Fruit fly (Drosophila melanogaster) whole organism, prepupa: Measurements from ENCODE around the gene CG17440.

Experiments used
- Blimp-1 ChIP-seq: fragments of 200-800 bp; sonication (Bioruptor generic); optimal IDR thresholded peaks from 3 replicates; lab custom pipeline; 2017; ENCODE audit warnings: missing biosample characterization, missing genetic modification characterization, mild to moderate bottlenecking, moderate library complexity, missing genetic modification reagents
- CG10631 ChIP-seq: fragments of 200-800 bp; sonication (Bioruptor generic); optimal IDR thresholded peaks from 2 replicates; lab custom pipeline; 2016; ENCODE audit warnings: missing biosample characterization, missing genetic modification characterization
- CG10669 ChIP-seq: fragments of 200-800 bp; sonication (Bioruptor generic); optimal IDR thresholded peaks from 3 replicates; lab custom pipeline; 2018; ENCODE audit warnings: missing biosample characterization, mild to moderate bottlenecking, missing genetic modification characterization, moderate library complexity
- CG11294 ChIP-seq: fragments of 200-800 bp; sonication (Bioruptor generic); IDR thresholded peaks from 2 replicates; pipeline ENCODE4 v1.3.6; 2022; ENCODE audit warnings: missing biosample characterization, missing genetic modification characterization
- CG15336 ChIP-seq: fragments of 200-800 bp; sonication (Bioruptor generic); IDR thresholded peaks from 2 replicates; pipeline ENCODE4 v1.3.6; 2022; ENCODE audit warnings: missing biosample characterization, missing genetic modification characterization
- CG1621 ChIP-seq: fragments of 200-800 bp; sonication (Bioruptor generic); optimal IDR thresholded peaks from 3 replicates; lab custom pipeline; 2018; ENCODE audit warnings: missing biosample characterization, mild to moderate bottlenecking, missing genetic modification characterization
- CG3032 ChIP-seq: fragments of 200-800 bp; optimal IDR thresholded peaks from 2 replicates; lab custom pipeline; 2019; ENCODE audit warnings: missing biosample characterization, mild to moderate bottlenecking, missing genetic modification characterization, moderate library complexity
- CG32006 ChIP-seq: fragments of 200-800 bp; sonication (Bioruptor generic); optimal IDR thresholded peaks from 3 replicates; lab custom pipeline; 2017; ENCODE audit warnings: missing biosample characterization, mild to moderate bottlenecking, missing genetic modification characterization
- CG34406 ChIP-seq: fragments of 200-800 bp; sonication (Bioruptor generic); optimal IDR thresholded peaks from 3 replicates; lab custom pipeline; 2016; ENCODE audit warnings: missing biosample characterization, missing genetic modification characterization
- CG3919 ChIP-seq: fragments of 200-800 bp; sonication (Bioruptor generic); optimal IDR thresholded peaks from 3 replicates; lab custom pipeline; 2016; ENCODE audit warnings: missing biosample characterization, missing genetic modification characterization
- CG4318 ChIP-seq: fragments of 200-800 bp; sonication (Bioruptor generic); optimal IDR thresholded peaks from 3 replicates; lab custom pipeline; 2017; ENCODE audit warnings: missing biosample characterization, mild to moderate bottlenecking, missing genetic modification characterization
- CG6163 ChIP-seq: fragments of 200-800 bp; sonication (Bioruptor generic); IDR thresholded peaks from 3 replicates; pipeline ENCODE4 v1.3.6; 2022; ENCODE audit warnings: missing biosample characterization, missing genetic modification characterization
- CG6276 ChIP-seq: fragments of 200-800 bp; sonication (Bioruptor generic); optimal IDR thresholded peaks from 2 replicates; lab custom pipeline; 2017; ENCODE audit warnings: missing biosample characterization, mild to moderate bottlenecking, missing genetic modification characterization
- CG6808 ChIP-seq: fragments of 200-800 bp; sonication (Bioruptor generic); optimal IDR thresholded peaks from 3 replicates; lab custom pipeline; 2017; ENCODE audit warnings: missing biosample characterization, missing genetic modification characterization, mild to moderate bottlenecking, moderate library complexity, missing genetic modification reagents
- CG6854 ChIP-seq: fragments of 200-800 bp; sonication (Bioruptor generic); optimal IDR thresholded peaks from 2 replicates; lab custom pipeline; 2017; ENCODE audit warnings: missing biosample characterization, mild to moderate bottlenecking, missing genetic modification characterization
- CG8119 ChIP-seq: fragments of 200-800 bp; sonication (Bioruptor generic); IDR thresholded peaks from 3 replicates; pipeline ENCODE4 v1.3.6; 2022; ENCODE audit warnings: missing biosample characterization, missing genetic modification characterization
- CG9139 ChIP-seq: fragments of 200-800 bp; sonication (Bioruptor generic); optimal IDR thresholded peaks from 3 replicates; lab custom pipeline; 2017; ENCODE audit warnings: missing biosample characterization, mild to moderate bottlenecking, missing genetic modification characterization
- Eip75B ChIP-seq: fragments of 200-800 bp; sonication (Bioruptor generic); optimal IDR thresholded peaks from 3 replicates; lab custom pipeline; 2016; ENCODE audit warnings: missing biosample characterization, missing genetic modification characterization
- Eip78C ChIP-seq: fragments of 200-800 bp; sonication (Bioruptor generic); peaks from one replicate; lab custom pipeline; 2016; ENCODE audit warnings: missing biosample characterization, missing genetic modification characterization
- Eip93F ChIP-seq: fragments of 200-800 bp; sonication (Bioruptor generic); optimal IDR thresholded peaks from 2 replicates; lab custom pipeline; 2016; ENCODE audit warnings: missing biosample characterization, mild to moderate bottlenecking, missing genetic modification characterization
- Ets96B ChIP-seq: fragments of 200-800 bp; optimal IDR thresholded peaks from 2 replicates; lab custom pipeline; 2019; ENCODE audit warnings: missing biosample characterization, mild to moderate bottlenecking, missing genetic modification characterization, moderate library complexity
- Gug ChIP-seq: fragments of 200-800 bp; sonication (Bioruptor generic); IDR thresholded peaks from 2 replicates; pipeline ENCODE4 v1.3.6; 2022; ENCODE audit warnings: missing biosample characterization, missing genetic modification characterization
- Hr38 ChIP-seq: sonication (Bioruptor generic); optimal IDR thresholded peaks from 2 replicates; lab custom pipeline; 2016; ENCODE audit warnings: missing biosample characterization, missing genetic modification characterization
- Hr39 ChIP-seq: fragments of 200-800 bp; sonication (Bioruptor generic); optimal IDR thresholded peaks from 2 replicates; lab custom pipeline; 2016; ENCODE audit warnings: missing biosample characterization, missing genetic modification characterization
- Hr4 ChIP-seq: fragments of 200-800 bp; sonication (Bioruptor generic); optimal IDR thresholded peaks from 3 replicates; lab custom pipeline; 2016; ENCODE audit warnings: missing biosample characterization, missing genetic modification characterization
- Lpt ChIP-seq: fragments of 200-800 bp; sonication (Bioruptor generic); optimal IDR thresholded peaks from 3 replicates; lab custom pipeline; 2016; ENCODE audit warnings: missing biosample characterization, missing genetic modification characterization
- Met ChIP-seq: fragments of 200-800 bp; sonication (Bioruptor generic); optimal IDR thresholded peaks from 3 replicates; lab custom pipeline; 2016; ENCODE audit warnings: missing biosample characterization, missing genetic modification characterization
- OdsH ChIP-seq: fragments of 200-800 bp; sonication (Bioruptor generic); optimal IDR thresholded peaks from 3 replicates; lab custom pipeline; 2016; ENCODE audit warnings: missing biosample characterization, missing genetic modification characterization
- Smox ChIP-seq: fragments of 200-800 bp; sonication (Bioruptor generic); optimal IDR thresholded peaks from 3 replicates; lab custom pipeline; 2016; ENCODE audit warnings: missing biosample characterization, missing genetic modification characterization
- Sox102F ChIP-seq: fragments of 200-800 bp; sonication (Bioruptor generic); optimal IDR thresholded peaks from 2 replicates; lab custom pipeline; 2016; ENCODE audit warnings: missing biosample characterization, mild to moderate bottlenecking, missing genetic modification characterization
- Sox15 ChIP-seq: fragments of 200-800 bp; sonication (Bioruptor generic); optimal IDR thresholded peaks from 3 replicates; lab custom pipeline; 2016; ENCODE audit warnings: missing biosample characterization, missing genetic modification characterization
- achi ChIP-seq: fragments of 200-800 bp; sonication (Bioruptor generic); optimal IDR thresholded peaks from 3 replicates; lab custom pipeline; 2016; ENCODE audit warnings: missing biosample characterization, missing genetic modification characterization
- cyc ChIP-seq: fragments of 200-800 bp; sonication (Bioruptor generic); optimal IDR thresholded peaks from 3 replicates; lab custom pipeline; 2016; ENCODE audit warnings: missing biosample characterization, missing genetic modification characterization
- dsx ChIP-seq: fragments of 200-800 bp; optimal IDR thresholded peaks from 3 replicates; lab custom pipeline; 2019; ENCODE audit warnings: missing biosample characterization, mild to moderate bottlenecking, missing genetic modification characterization, moderate library complexity; ENCODE audit not compliant: poor library complexity, severe bottlenecking
- esn ChIP-seq: fragments of 200-800 bp; sonication (Bioruptor generic); optimal IDR thresholded peaks from 2 replicates; lab custom pipeline; 2016; ENCODE audit warnings: missing biosample characterization, mild to moderate bottlenecking, missing genetic modification characterization, moderate library complexity
- fd59A ChIP-seq: fragments of 200-800 bp; sonication (Bioruptor generic); optimal IDR thresholded peaks from 2 replicates; lab custom pipeline; 2017; ENCODE audit warnings: missing biosample characterization, mild to moderate bottlenecking, missing genetic modification characterization, missing genetic modification reagents
- lz ChIP-seq: fragments of 200-800 bp; sonication (Bioruptor generic); optimal IDR thresholded peaks from 3 replicates; lab custom pipeline; 2016; ENCODE audit warnings: missing biosample characterization, missing genetic modification characterization
- net ChIP-seq: fragments of 200-800 bp; sonication (Bioruptor generic); optimal IDR thresholded peaks from 3 replicates; lab custom pipeline; 2016; ENCODE audit warnings: missing biosample characterization, missing genetic modification characterization
- salr ChIP-seq, 2 experiments: fragments of 200-800 bp; sonication (Bioruptor generic); optimal IDR thresholded peaks; 3 replicates each; lab custom pipeline; 2016 to 2018; ENCODE audit warnings: missing biosample characterization in 2 of 2, missing genetic modification characterization in 2 of 2, mild to moderate bottlenecking in 1 of 2
- spab ChIP-seq: fragments of 200-800 bp; sonication (Bioruptor generic); optimal IDR thresholded peaks from 2 replicates; lab custom pipeline; 2017; ENCODE audit warnings: missing biosample characterization, mild to moderate bottlenecking, missing genetic modification characterization, missing genetic modification reagents
- svp ChIP-seq: fragments of 200-800 bp; sonication (Bioruptor generic); peaks from one replicate; lab custom pipeline; 2016; ENCODE audit warnings: missing biosample characterization, missing genetic modification characterization
- topi ChIP-seq: fragments of 200-800 bp; sonication (Bioruptor generic); optimal IDR thresholded peaks from 3 replicates; lab custom pipeline; 2016; ENCODE audit warnings: missing biosample characterization, missing genetic modification characterization
- vri ChIP-seq: fragments of 200-800 bp; sonication (Bioruptor generic); optimal IDR thresholded peaks from 3 replicates; lab custom pipeline; 2016; ENCODE audit warnings: missing biosample characterization, mild to moderate bottlenecking, missing genetic modification characterization

The CG17440 gene

dm6 chrX:9317100-9317499 is 47.4 kb upstream of the CG17440 start (continued):
- TF ChIP-seq Sox102F (GFP tag; lab: Kevin White, UChicago) (peak; percentile 14), CG1621 (tag; lab: Kevin White, UChicago) (peak; percentile 6), lz (peak; percentile 64), cyc (GFP tag; lab: Kevin White, UChicago) (peak; percentile 40), CG3032 (tag; lab: Kevin White, UChicago) (no peak), Eip75B (no peak), salr (GFP tag; optimal IDR thresholded peaks at IDR 0.05; lab: Kevin White, UChicago) (no peak), esn (peak; percentile 21), Lpt (GFP tag; lab: Kevin White, UChicago) (no peak), topi (GFP tag; lab: Kevin White, UChicago) (peak; percentile 25), Eip93F (GFP tag; lab: Kevin White, UChicago) (no peak), svp (GFP tag; lab: Kevin White, UChicago) (peak; percentile 80), CG10669 (GFP tag; lab: Kevin White, UChicago) (no peak), CG8119 (no peak), spab (GFP tag; lab: Kevin White, UChicago) (no peak), fd59A (no peak), CG6276 (no peak), Met (GFP tag; lab: Kevin White, UChicago) (peak; percentile 30), CG3919 (GFP tag; lab: Kevin White, UChicago) (no peak), CG11294 (GFP tag; lab: Robert Waterston, UW) (no peak), Hr4 (GFP tag; lab: Kevin White, UChicago) (no peak), Blimp-1 (GFP tag; lab: Kevin White, UChicago) (no peak)

dm6 chrX:9309959-9310658 is 40.4 kb upstream of the CG17440 start:
- TF ChIP-seq Hr39 (no peak), lz (peak; percentile 5), Eip78C (GFP tag; lab: Kevin White, UChicago) (peak; percentile 72), Hr4 (GFP tag; lab: Kevin White, UChicago) (no peak), vri (GFP tag; lab: Kevin White, UChicago) (no peak), CG10669 (GFP tag; lab: Kevin White, UChicago) (peak; percentile 14), CG1621 (tag; lab: Kevin White, UChicago) (no peak), CG10631 (GFP tag; lab: Kevin White, UChicago) (peak; percentile 7), topi (GFP tag; lab: Kevin White, UChicago) (peak; percentile 15), CG34406 (no peak), CG11294 (GFP tag; lab: Robert Waterston, UW) (no peak), CG3919 (GFP tag; lab: Kevin White, UChicago) (peak; percentile 4), Sox15 (GFP tag; lab: Kevin White, UChicago) (no peak), Met (GFP tag; lab: Kevin White, UChicago) (peak; percentile 17), Blimp-1 (GFP tag; lab: Kevin White, UChicago) (no peak), CG32006 (GFP tag; lab: Kevin White, UChicago) (peak; percentile 36), CG6163 (GFP tag; lab: Robert Waterston, UW) (peak; percentile 42; the same call in 1 of the 3 replicates), Smox (no peak), net (GFP tag; lab: Kevin White, UChicago) (no peak), Sox102F (GFP tag; lab: Kevin White, UChicago) (no peak), dsx (GFP tag; lab: Kevin White, UChicago) (peak; percentile 82), Ets96B (tag; lab: Kevin White, UChicago) (peak; percentile 7), esn (no peak), CG15336 (GFP tag; lab: Robert Waterston, UW) (0 out of 2 replicates have a peak, but pooled peaks have one; percentile 8), achi (GFP tag; lab: Kevin White, UChicago) (peak; percentile 20), svp (GFP tag; lab: Kevin White, UChicago) (peak; percentile 44)

dm6 chrX:9305735-9306134 is 36.0 kb upstream of the CG17440 start:
- TF ChIP-seq cyc (GFP tag; lab: Kevin White, UChicago), result no peak
- peak; percentile 98 for TF ChIP-seq CG6163 (GFP tag; lab: Robert Waterston, UW)
- peak; percentile 74 for TF ChIP-seq CG32006 (GFP tag; lab: Kevin White, UChicago)
- TF ChIP-seq achi (GFP tag; lab: Kevin White, UChicago), result peak; percentile 81
- TF ChIP-seq CG10631 (GFP tag; lab: Kevin White, UChicago), result peak; percentile 25
- TF ChIP-seq OdsH (GFP tag; lab: Kevin White, UChicago), result peak; percentile 59
- TF ChIP-seq Hr38 (GFP tag; lab: Kevin White, UChicago), result peak; percentile 15
- TF ChIP-seq Eip93F (GFP tag; lab: Kevin White, UChicago), result peak; percentile 13
- no peak for TF ChIP-seq CG4318 (GFP tag; lab: Kevin White, UChicago)
- peak; percentile 55 for TF ChIP-seq Ets96B (tag; lab: Kevin White, UChicago)
- TF ChIP-seq Gug (GFP tag; lab: Robert Waterston, UW), result peak; percentile 77
- TF ChIP-seq CG6276, result peak; percentile 95
- TF ChIP-seq Eip78C (GFP tag; lab: Kevin White, UChicago), result peak; percentile 71
- TF ChIP-seq svp (GFP tag; lab: Kevin White, UChicago), result no peak
- TF ChIP-seq Met (GFP tag; lab: Kevin White, UChicago), result peak; percentile 70
- peak; percentile 87 for TF ChIP-seq CG6808 (GFP tag; lab: Kevin White, UChicago)
- peak; percentile 83 for TF ChIP-seq Sox102F (GFP tag; lab: Kevin White, UChicago)
- peak; percentile 90 for TF ChIP-seq CG9139 (GFP tag; lab: Kevin White, UChicago)
- TF ChIP-seq salr (GFP tag; optimal IDR thresholded peaks at IDR 0.05; lab: Kevin White, UChicago), result peak; percentile 36 to 80
- TF ChIP-seq CG6854 (GFP tag; lab: Kevin White, UChicago), result peak; percentile 94
